Fruit fly (Drosophila melanogaster) whole organism, embryonic: ENCODE measurements around the gene CG5910.

Experiments used
- Adf1 ChIP-seq: fragments of 200-800 bp; sonication (Bioruptor generic); IDR thresholded peaks from 2 replicates; pipeline ENCODE4 v1.3.6; 2022; ENCODE audit warnings: missing biosample characterization, missing genetic modification characterization
- Asciz ChIP-seq: fragments of 200-800 bp; sonication (Bioruptor generic); optimal IDR thresholded peaks from 2 replicates; lab custom pipeline; 2017; ENCODE audit warnings: missing biosample characterization, mild to moderate bottlenecking, missing genetic modification characterization, missing genetic modification reagents
- Atf3 ChIP-seq: fragments of 200-800 bp; sonication (Bioruptor generic); optimal IDR thresholded peaks from 3 replicates; lab custom pipeline; 2016; ENCODE audit warnings: missing biosample characterization, missing genetic modification characterization
- C15 ChIP-seq: fragments of 200-800 bp; sonication (Bioruptor generic); IDR thresholded peaks from 3 replicates; pipeline ENCODE4 v1.3.6; 2022; ENCODE audit warnings: missing biosample characterization, missing genetic modification characterization
- CG10366 ChIP-seq: fragments of 200-800 bp; sonication (Bioruptor generic); IDR thresholded peaks from 2 replicates; pipeline ENCODE4 v1.3.6; 2022; ENCODE audit warnings: missing biosample characterization, missing genetic modification characterization
- CG10959 ChIP-seq: fragments of 200-800 bp; sonication (Bioruptor generic); IDR thresholded peaks from 2 replicates; pipeline ENCODE4 v1.3.6; 2022; ENCODE audit warnings: missing biosample characterization, missing genetic modification characterization
- CG12236 ChIP-seq: fragments of 200-800 bp; sonication (Bioruptor generic); optimal IDR thresholded peaks from 2 replicates; lab custom pipeline; 2016; ENCODE audit warnings: missing biosample characterization, missing genetic modification characterization
- CG12769 ChIP-seq: fragments of 200-800 bp; sonication (Bioruptor generic); optimal IDR thresholded peaks from 2 replicates; lab custom pipeline; 2019; ENCODE audit warnings: missing biosample characterization, mild to moderate bottlenecking, missing genetic modification characterization, moderate library complexity
- CG12942 ChIP-seq: fragments of 200-800 bp; sonication (Bioruptor generic); optimal IDR thresholded peaks from 3 replicates; lab custom pipeline; 2016; ENCODE audit warnings: missing biosample characterization, missing genetic modification characterization
- CG18619 ChIP-seq: fragments of 200-800 bp; sonication (Bioruptor generic); optimal IDR thresholded peaks from 3 replicates; lab custom pipeline; 2017; ENCODE audit warnings: missing biosample characterization, mild to moderate bottlenecking, missing genetic modification characterization
- CG3281 ChIP-seq: fragments of 200-800 bp; sonication (Bioruptor generic); optimal IDR thresholded peaks from 3 replicates; lab custom pipeline; 2017; ENCODE audit warnings: missing biosample characterization, mild to moderate bottlenecking, missing genetic modification characterization
- CG4424 ChIP-seq: fragments of 200-800 bp; sonication (Bioruptor generic); optimal IDR thresholded peaks from 3 replicates; lab custom pipeline; 2016; ENCODE audit warnings: missing biosample characterization, missing genetic modification characterization
- CG6654 ChIP-seq: fragments of 200-800 bp; sonication (Bioruptor generic); optimal IDR thresholded peaks from 2 replicates; lab custom pipeline; 2017; ENCODE audit warnings: missing biosample characterization, mild to moderate bottlenecking, missing genetic modification characterization
- Dll ChIP-seq: fragments of 200-800 bp; sonication (Bioruptor generic); IDR thresholded peaks from 4 replicates; pipeline ENCODE4 v1.3.6; 2022; ENCODE audit warnings: missing biosample characterization, missing genetic modification characterization; ENCODE audit not compliant: partially characterized antibody
- Doc3 ChIP-seq: fragments of 200-800 bp; sonication (Bioruptor generic); IDR thresholded peaks from 3 replicates; pipeline ENCODE4 v1.3.6; 2022; ENCODE audit warnings: missing biosample characterization, missing genetic modification characterization; ENCODE audit not compliant: partially characterized antibody
- GATAe ChIP-seq: fragments of 200-800 bp; sonication (Bioruptor generic); conservative IDR thresholded peaks from 2 replicates; pipeline ENCODE4 v1.3.6; 2022; ENCODE audit warnings: missing biosample characterization, missing genetic modification characterization
- Jarid2 ChIP-seq: fragments of 200-800 bp; sonication (Bioruptor generic); optimal IDR thresholded peaks from 3 replicates; lab custom pipeline; 2017; ENCODE audit warnings: mild to moderate bottlenecking, missing biosample characterization, missing genetic modification reagents, missing genetic modification characterization
- Lhr ChIP-seq: fragments of 200-800 bp; sonication (Bioruptor generic); optimal IDR thresholded peaks from 3 replicates; lab custom pipeline; 2017; ENCODE audit warnings: mild to moderate bottlenecking, missing biosample characterization, missing genetic modification reagents, missing genetic modification characterization
- Med ChIP-seq: fragments of 200-800 bp; sonication (Bioruptor generic); peaks from one replicate; lab custom pipeline; 2016; ENCODE audit warnings: missing biosample characterization, missing genetic modification characterization, mild to moderate bottlenecking, inconsistent platforms, moderate library complexity
- Mes4 ChIP-seq: fragments of 200-800 bp; sonication (Bioruptor generic); optimal IDR thresholded peaks from 2 replicates; lab custom pipeline; 2016; ENCODE audit warnings: missing biosample characterization, missing genetic modification characterization
- Neu2 ChIP-seq: fragments of 200-800 bp; sonication (Bioruptor generic); optimal IDR thresholded peaks from 3 replicates; lab custom pipeline; 2016; ENCODE audit warnings: missing biosample characterization, missing genetic modification characterization, borderline replicate concordance
- Xrp1 ChIP-seq: fragments of 200-800 bp; sonication (Bioruptor generic); IDR thresholded peaks from 2 replicates; pipeline ENCODE4 v1.3.6; 2022; ENCODE audit warnings: missing biosample characterization, missing genetic modification characterization
- YL-1 ChIP-seq: fragments of 200-800 bp; sonication (Bioruptor generic); optimal IDR thresholded peaks from 3 replicates; lab custom pipeline; 2017; ENCODE audit warnings: missing biosample characterization, mild to moderate bottlenecking, missing genetic modification characterization
- ac ChIP-seq: fragments of 200-800 bp; sonication (Bioruptor generic); optimal IDR thresholded peaks from 3 replicates; lab custom pipeline; 2017; ENCODE audit warnings: missing biosample characterization, mild to moderate bottlenecking, missing genetic modification characterization
- ap ChIP-seq: fragments of 200-800 bp; sonication (Bioruptor generic); IDR thresholded peaks from 2 replicates; pipeline ENCODE4 v1.3.6; 2022; ENCODE audit warnings: missing biosample characterization, missing genetic modification characterization
- ase ChIP-seq: fragments of 200-800 bp; sonication (Bioruptor generic); IDR thresholded peaks from 3 replicates; pipeline ENCODE4 v1.3.6; 2022; ENCODE audit warnings: missing biosample characterization, missing genetic modification characterization
- dysf ChIP-seq: fragments of 200-800 bp; sonication (Bioruptor generic); IDR thresholded peaks from 3 replicates; pipeline ENCODE4 v1.3.6; 2022; ENCODE audit warnings: missing biosample characterization, missing genetic modification characterization
- en ChIP-seq: fragments of 200-800 bp; sonication (Bioruptor generic); optimal IDR thresholded peaks from 2 replicates; lab custom pipeline; 2016; ENCODE audit warnings: missing biosample characterization, missing genetic modification characterization
- ewg ChIP-seq: fragments of 200-800 bp; sonication (Bioruptor generic); optimal IDR thresholded peaks from 3 replicates; lab custom pipeline; 2017; ENCODE audit warnings: mild to moderate bottlenecking, missing biosample characterization, missing genetic modification reagents, missing genetic modification characterization
- fd64A ChIP-seq: fragments of 200-800 bp; sonication (Bioruptor generic); optimal IDR thresholded peaks from 3 replicates; lab custom pipeline; 2018; ENCODE audit warnings: missing biosample characterization, mild to moderate bottlenecking, missing genetic modification characterization
- jing ChIP-seq: fragments of 200-800 bp; sonication (Bioruptor generic); optimal IDR thresholded peaks from 2 replicates; lab custom pipeline; 2018; ENCODE audit warnings: missing biosample characterization, mild to moderate bottlenecking, missing genetic modification characterization
- jumu ChIP-seq: fragments of 200-800 bp; sonication (Bioruptor generic); optimal IDR thresholded peaks from 3 replicates; lab custom pipeline; 2016; ENCODE audit warnings: missing biosample characterization, missing genetic modification characterization
- ken ChIP-seq: fragments of 200-800 bp; sonication (Bioruptor generic); IDR thresholded peaks from 3 replicates; pipeline ENCODE4 v1.3.6; 2022; ENCODE audit warnings: missing biosample characterization, missing genetic modification characterization
- nmo ChIP-seq: fragments of 200-800 bp; sonication (Bioruptor generic); optimal IDR thresholded peaks from 2 replicates; lab custom pipeline; 2018; ENCODE audit warnings: missing biosample characterization, mild to moderate bottlenecking, missing genetic modification characterization, moderate library complexity
- nom ChIP-seq: fragments of 200-800 bp; sonication (Bioruptor generic); optimal IDR thresholded peaks from 2 replicates; lab custom pipeline; 2017; ENCODE audit warnings: missing biosample characterization, missing genetic modification characterization, mild to moderate bottlenecking, moderate library complexity, missing genetic modification reagents
- peb ChIP-seq: fragments of 200-800 bp; sonication (Bioruptor generic); IDR thresholded peaks from 2 replicates; pipeline ENCODE4 v1.3.6; 2022; ENCODE audit warnings: missing biosample characterization, missing genetic modification characterization
- pho ChIP-seq: fragments of 200-800 bp; sonication (Bioruptor generic); optimal IDR thresholded peaks from 2 replicates; lab custom pipeline; 2016; ENCODE audit warnings: missing biosample characterization, missing genetic modification characterization
- sens-2 ChIP-seq: fragments of 200-800 bp; sonication (Bioruptor generic); IDR thresholded peaks from 2 replicates; pipeline ENCODE4 v1.3.6; 2022; ENCODE audit warnings: missing biosample characterization, missing genetic modification characterization
- shn ChIP-seq: fragments of 200-800 bp; sonication (Bioruptor generic); optimal IDR thresholded peaks from 3 replicates; lab custom pipeline; 2016; ENCODE audit warnings: missing biosample characterization, missing genetic modification characterization
- slou ChIP-seq: fragments of 200-800 bp; sonication (Bioruptor generic); optimal IDR thresholded peaks from 3 replicates; lab custom pipeline; 2016; ENCODE audit warnings: missing biosample characterization, missing genetic modification characterization
- tgo ChIP-seq: fragments of 200-800 bp; sonication (Bioruptor generic); IDR thresholded peaks from 3 replicates; pipeline ENCODE4 v1.3.6; 2022; ENCODE audit warnings: missing biosample characterization, missing genetic modification characterization
- toy ChIP-seq: fragments of 200-800 bp; sonication (Bioruptor generic); IDR thresholded peaks from 2 replicates; pipeline ENCODE4 v1.3.6; 2022; ENCODE audit warnings: missing biosample characterization, missing genetic modification characterization

CG5910 gene

DNA sequence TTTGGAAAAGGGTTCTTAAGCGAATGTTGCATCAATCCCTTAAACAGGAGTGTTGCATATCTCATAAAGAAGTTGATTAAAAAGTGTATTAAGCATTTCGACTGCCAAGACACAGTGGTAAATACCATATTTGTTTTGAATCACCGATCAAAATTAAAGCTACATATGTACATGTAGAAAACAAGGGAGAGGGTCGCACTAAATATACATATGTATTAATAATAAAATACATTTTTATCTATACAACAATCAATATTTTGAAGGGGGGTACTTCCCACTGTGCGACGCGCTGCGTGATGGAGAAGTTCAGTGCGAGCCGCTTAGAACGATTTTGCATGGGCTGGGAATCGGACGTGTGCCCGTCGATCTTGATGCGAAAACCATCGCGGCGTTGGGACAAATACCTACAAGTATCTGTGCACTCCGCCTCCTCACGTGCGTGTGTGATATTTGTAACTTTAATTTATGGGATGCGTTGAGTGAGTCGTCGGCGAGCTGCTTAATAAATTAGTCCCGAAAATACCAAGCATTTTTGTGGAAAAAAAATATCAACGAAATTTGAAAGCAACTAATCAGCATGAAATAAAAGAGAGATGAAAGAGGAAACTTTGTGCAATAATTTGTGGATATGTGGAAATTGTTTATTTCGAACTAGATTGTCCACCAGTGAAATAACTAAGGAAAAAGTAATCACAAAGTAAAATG, 2.7 kb downstream of the CG5910 start (continued):
- peak; percentile 67 for TF ChIP-seq CG6654 (GFP tag; lab: Kevin White, UChicago)
- no peak for TF ChIP-seq shn (GFP tag; lab: Kevin White, UChicago)
- TF ChIP-seq Atf3, result peak; percentile 17
- TF ChIP-seq Neu2 (GFP tag; lab: Kevin White, UChicago), result no peak
- peak; percentile 34 for TF ChIP-seq YL-1 (GFP tag; lab: Kevin White, UChicago)
- peak; percentile 11 for TF ChIP-seq pho (GFP tag; lab: Kevin White, UChicago)
- no peak for TF ChIP-seq Doc3
- peak; percentile 94 for TF ChIP-seq ase (GFP tag; lab: Robert Waterston, UW)
- TF ChIP-seq CG10366 (GFP tag; lab: Robert Waterston, UW), result peak; percentile 90
- peak; percentile 87 for TF ChIP-seq nmo
- peak; percentile 68 for TF ChIP-seq CG12942 (GFP tag; lab: Kevin White, UChicago)
- TF ChIP-seq Xrp1, result peak; percentile 93
- peak; percentile 83 for TF ChIP-seq Asciz (GFP tag; lab: Kevin White, UChicago)
- peak; percentile 91 for TF ChIP-seq tgo (GFP tag; lab: Robert Waterston, UW)
- TF ChIP-seq Jarid2, result peak; percentile 65
- peak; percentile 53 for TF ChIP-seq jing (GFP tag; lab: Kevin White, UChicago)
- peak; percentile 84 for TF ChIP-seq ap (GFP tag; lab: Robert Waterston, UW)
- TF ChIP-seq peb (GFP tag; lab: Robert Waterston, UW), result peak; percentile 81
- TF ChIP-seq fd64A (GFP tag; lab: Kevin White, UChicago), result peak; percentile 68
- TF ChIP-seq C15 (GFP tag; lab: Robert Waterston, UW), result peak; percentile 80; the same call in 2 of the 3 replicates
- TF ChIP-seq CG12769, result peak; percentile 85
- TF ChIP-seq ewg, result peak; percentile 70
- TF ChIP-seq Dll (GFP tag; lab: Robert Waterston, UW), result no peak
- TF ChIP-seq dysf (GFP tag; lab: Robert Waterston, UW), result peak; percentile 93
- peak; percentile 88 for TF ChIP-seq CG4424

dm6 chr3L:20446030-20446429, 3.8 kb downstream of the CG5910 start:
- no peak for TF ChIP-seq en (GFP tag; lab: Kevin White, UChicago)
- no peak for TF ChIP-seq CG18619
- TF ChIP-seq Med (GFP tag; lab: Kevin White, UChicago), result peak; percentile 34
- TF ChIP-seq ken (GFP tag; lab: Robert Waterston, UW), result 0 out of 3 replicates have a peak, but pooled peaks have one; percentile 13
- no peak for TF ChIP-seq Mes4 (GFP tag; lab: Kevin White, UChicago)
- TF ChIP-seq Lhr (GFP tag; lab: Kevin White, UChicago), result no peak
- TF ChIP-seq CG12236 (GFP tag; lab: Kevin White, UChicago), result no peak
- no peak for TF ChIP-seq nom (GFP tag; lab: Kevin White, UChicago)
- TF ChIP-seq slou, result no peak
- no peak for TF ChIP-seq jumu (GFP tag; lab: Kevin White, UChicago)
- TF ChIP-seq CG3281 (GFP tag; lab: Kevin White, UChicago), result no peak
- no peak for TF ChIP-seq Adf1 (GFP tag; lab: Robert Waterston, UW)
- TF ChIP-seq GATAe (GFP tag; lab: Robert Waterston, UW), result no peak
- no peak for TF ChIP-seq ac (GFP tag; lab: Kevin White, UChicago)
- no peak for TF ChIP-seq sens-2 (GFP tag; lab: Robert Waterston, UW)
- TF ChIP-seq CG10959 (GFP tag; lab: Robert Waterston, UW), result no peak
- no peak for TF ChIP-seq toy
- TF ChIP-seq, all 482 proteins: peak for 2
